Fruit fly (Drosophila melanogaster) whole organism: Measurements from ENCODE around the gene CycT.

Experiments used
- EcR ChIP-seq, 2 experiments: fragments of >200 bp; optimal IDR thresholded peaks; 2 replicates each; lab custom pipeline; 2017; ENCODE audit warnings: missing biosample characterization in 2 of 2, missing genetic modification characterization in 2 of 2, missing genetic modification reagents in 2 of 2
- pan ChIP-seq: fragments of >200 bp; optimal IDR thresholded peaks from 2 replicates; lab custom pipeline; 2017
- usp ChIP-seq: fragments of >200 bp; optimal IDR thresholded peaks from 2 replicates; lab custom pipeline; 2017; ENCODE audit warnings: missing biosample characterization, missing genetic modification characterization, mixed read lengths

- TF ChIP-seq usp (GFP tag; lab: Kevin White, UChicago) (no peak), EcR (GFP tag; optimal IDR thresholded peaks at IDR 0.05; lab: Kevin White, UChicago) (no peak), pan (lab: Kevin White, UChicago) (no peak)
Measured at dm6 chr3L:17588686-17589085, 31.1 kb upstream of the CycT start.
